Fruit fly (Drosophila melanogaster): ENCODE results near the gene CG6621.
A peak's percentile ranks its signal among the peaks of the same experiment; 100 is the strongest.

CG6621 gene

dm6 chr3R:10852232-10852774 is 41.0 kb downstream of the CG6621 start, which contains the start of gene CG4565 (continued):
- TF ChIP-seq Nf-YA (GFP tag; IDR thresholded peaks at IDR 0.05) = no peak
- TF ChIP-seq wdn (GFP tag; IDR thresholded peaks at IDR 0.05) = no peak
- TF ChIP-seq vvl (GFP tag; IDR thresholded peaks at IDR 0.05) = peak; percentile 22; the same call in 1 of the 2 replicates
- TF ChIP-seq nom (GFP tag; optimal IDR thresholded peaks at IDR 0.05) = peak; percentile 9
- TF ChIP-seq nerfin-2 (GFP tag; IDR thresholded peaks at IDR 0.05; ENCODE audit: partially characterized antibody) = no peak
- peak; percentile 88 for TF ChIP-seq Myb (GFP tag; optimal IDR thresholded peaks at IDR 0.05)
- TF ChIP-seq jing (GFP tag; optimal IDR thresholded peaks at IDR 0.05) = no peak
- no peak for TF ChIP-seq CG6683 (GFP tag; optimal IDR thresholded peaks at IDR 0.05)
- TF ChIP-seq sens (GFP tag) = peak; percentile 13
- TF ChIP-seq Nf-YB (GFP tag; optimal IDR thresholded peaks at IDR 0.05) = peak; percentile 79
- TF ChIP-seq Stat92E (GFP tag; optimal IDR thresholded peaks at IDR 0.05) = peak in 1 of 3 experiments; percentile 36
- TF ChIP-seq Hsf (GFP tag; optimal IDR thresholded peaks at IDR 0.05) = no peak
- no peak for TF ChIP-seq sob (GFP tag; IDR thresholded peaks at IDR 0.05)
- TF ChIP-seq CG31441 (GFP tag; IDR thresholded peaks at IDR 0.05) = no peak
- peak; percentile 16 for TF ChIP-seq CTCF (GFP tag; optimal IDR thresholded peaks at IDR 0.05)
- TF ChIP-seq cg (GFP tag; optimal IDR thresholded peaks at IDR 0.05) = no peak
- TF ChIP-seq unc-4 (GFP tag; IDR thresholded peaks at IDR 0.05; ENCODE audit: partially characterized antibody) = peak; percentile 42; the same call in 1 of the 2 replicates
- TF ChIP-seq CG11504 (tag; optimal IDR thresholded peaks at IDR 0.05) = no peak
- TF ChIP-seq CG5180 (GFP tag; optimal IDR thresholded peaks at IDR 0.05) = peak; percentile 55
- TF ChIP-seq CG16813 (GFP tag; IDR thresholded peaks at IDR 0.05; ENCODE audit: partially characterized antibody) = peak; percentile 11; the same call in 1 of the 3 replicates
- TF ChIP-seq ac (GFP tag; optimal IDR thresholded peaks at IDR 0.05) = no peak
- no peak for TF ChIP-seq Lpt (GFP tag; optimal IDR thresholded peaks at IDR 0.05)
- TF ChIP-seq kni (GFP tag; optimal IDR thresholded peaks at IDR 0.05) = peak; percentile 49
- TF ChIP-seq CG7745 (tag; optimal IDR thresholded peaks at IDR 0.05) = no peak
- no peak for TF ChIP-seq twi (tag; optimal IDR thresholded peaks at IDR 0.05)
- no peak for TF ChIP-seq CG15073 (GFP tag; optimal IDR thresholded peaks at IDR 0.05)
- no peak for TF ChIP-seq CG11085 (GFP tag; IDR thresholded peaks at IDR 0.05)
- TF ChIP-seq odd (GFP tag; optimal IDR thresholded peaks at IDR 0.05) = no peak
- TF ChIP-seq CG9215 (GFP tag; IDR thresholded peaks at IDR 0.05) = no peak
- TF ChIP-seq tx (GFP tag; optimal IDR thresholded peaks at IDR 0.05) = no peak
- no peak for TF ChIP-seq wek (GFP tag; optimal IDR thresholded peaks at IDR 0.05)
- TF ChIP-seq CG4820 (GFP tag; optimal IDR thresholded peaks at IDR 0.05) = no peak
- TF ChIP-seq CG2202 (tag; optimal IDR thresholded peaks at IDR 0.05) = no peak
- 0 out of 3 replicates have a peak, but pooled peaks have one; percentile 19 for TF ChIP-seq hb (GFP tag; IDR thresholded peaks at IDR 0.05; ENCODE audit: partially characterized antibody)
- no peak for TF ChIP-seq CG3847 (GFP tag; IDR thresholded peaks at IDR 0.05)
- TF ChIP-seq CG13894 (tag; optimal IDR thresholded peaks at IDR 0.05) = no peak
- peak; percentile 96 for TF ChIP-seq onecut (GFP tag; IDR thresholded peaks at IDR 0.05)
- no peak for TF ChIP-seq CG33213 (GFP tag; optimal IDR thresholded peaks at IDR 0.05)
- no peak for TF ChIP-seq gcm2 (GFP tag; optimal IDR thresholded peaks at IDR 0.05)
- TF ChIP-seq CG9609 (GFP tag; optimal IDR thresholded peaks at IDR 0.05) = no peak
- TF ChIP-seq CG7928 (GFP tag; optimal IDR thresholded peaks at IDR 0.05) = no peak
- TF ChIP-seq BEAF-32 (GFP tag; optimal IDR thresholded peaks at IDR 0.05) = peak; percentile 41
- TF ChIP-seq CG34224 (GFP tag; IDR thresholded peaks at IDR 0.05; ENCODE audit: partially characterized antibody) = peak; percentile 51; the same call in 1 of the 3 replicates
- peak in 1 of 2 experiments; percentile 60 for TF ChIP-seq crp (GFP tag; optimal IDR thresholded peaks at IDR 0.05)
- TF ChIP-seq hkb (optimal IDR thresholded peaks at IDR 0.05) = no peak
- TF ChIP-seq hkb (GFP tag; IDR thresholded peaks at IDR 0.05) = 0 out of 2 replicates have a peak, but pooled peaks have one; percentile 35
